Fruit fly (Drosophila melanogaster): ENCODE data around the gene CG32638.

CG32638 gene

dm6 chrX:13109583-13110126 lies 18.9 kb downstream of the CG32638 start (continued):
- peak; percentile 43; the same call in 1 of the 2 replicates for TF ChIP-seq al (GFP tag; IDR thresholded peaks at IDR 0.05)
- TF ChIP-seq caup (GFP tag; optimal IDR thresholded peaks at IDR 0.05; ENCODE audit: severe bottlenecking), result peak; percentile 2
- 0 out of 2 replicates have a peak, but pooled peaks have one; percentile 13 for TF ChIP-seq CG43689 (GFP tag; IDR thresholded peaks at IDR 0.05)
- no peak for TF ChIP-seq mirr (GFP tag; optimal IDR thresholded peaks at IDR 0.05)
- TF ChIP-seq mam (GFP tag; optimal IDR thresholded peaks at IDR 0.05), result no peak
- no peak for TF ChIP-seq nerfin-2 (GFP tag; IDR thresholded peaks at IDR 0.05; ENCODE audit: partially characterized antibody)
- no peak for TF ChIP-seq ems (GFP tag; optimal IDR thresholded peaks at IDR 0.05)
- TF ChIP-seq bbx (GFP tag; IDR thresholded peaks at IDR 0.05; ENCODE audit: partially characterized antibody), result no peak
- TF ChIP-seq gt (GFP tag; IDR thresholded peaks at IDR 0.05), result no peak
- TF ChIP-seq gce (GFP tag; IDR thresholded peaks at IDR 0.05), result no peak
- peak; percentile 38; the same call in 1 of the 2 replicates for TF ChIP-seq CG6689 (GFP tag; IDR thresholded peaks at IDR 0.05)
- TF ChIP-seq bigmax (GFP tag; optimal IDR thresholded peaks at IDR 0.05), result no peak
- TF ChIP-seq Aef1 (GFP tag; IDR thresholded peaks at IDR 0.05), result peak; percentile 42; the same call in 1 of the 3 replicates
- peak; percentile 37 for TF ChIP-seq CG10267 (tag; optimal IDR thresholded peaks at IDR 0.05)
- no peak for TF ChIP-seq vfl (GFP tag; optimal IDR thresholded peaks at IDR 0.05)
- TF ChIP-seq CG3847 (GFP tag; IDR thresholded peaks at IDR 0.05), result peak; percentile 60
- TF ChIP-seq nerfin-1 (tag; optimal IDR thresholded peaks at IDR 0.05), result no peak
- TF ChIP-seq Eip74EF (GFP tag; optimal IDR thresholded peaks at IDR 0.05), result peak in 1 of 2 experiments; percentile 27
- TF ChIP-seq scrt (GFP tag; optimal IDR thresholded peaks at IDR 0.05), result no peak
- peak; percentile 65 for TF ChIP-seq CoRest (tag; optimal IDR thresholded peaks at IDR 0.05)
- no peak for TF ChIP-seq sna (GFP tag; IDR thresholded peaks at IDR 0.05; ENCODE audit: partially characterized antibody)
- no peak for TF ChIP-seq twi (tag; optimal IDR thresholded peaks at IDR 0.05)

dm6 chrX:13108144-13108824 lies 20.3 kb downstream of the CG32638 start, which contains the start of gene Fer3HCH:
Gene Fer3HCH, minus strand, starts transcription at chrX:13108194.
- TF ChIP-seq Fer1 (GFP tag; optimal IDR thresholded peaks at IDR 0.05) (peak; percentile 9), gsb (GFP tag; IDR thresholded peaks at IDR 0.05) (no peak), CG4328 (GFP tag; optimal IDR thresholded peaks at IDR 0.05) (peak; percentile 51), grau (tag; optimal IDR thresholded peaks at IDR 0.05) (no peak), lbe (GFP tag; optimal IDR thresholded peaks at IDR 0.05) (no peak), klu (GFP tag; IDR thresholded peaks at IDR 0.05) (no peak), kni (GFP tag; optimal IDR thresholded peaks at IDR 0.05) (peak; percentile 70), CG8290 (GFP tag; optimal IDR thresholded peaks at IDR 0.05) (no peak), CG8290 (tag; optimal IDR thresholded peaks at IDR 0.05) (peak in 1 of 2 experiments; percentile 47), Mes4 (GFP tag; optimal IDR thresholded peaks at IDR 0.05) (no peak), Usf (GFP tag; optimal IDR thresholded peaks at IDR 0.05) (no peak), bcd (GFP tag; optimal IDR thresholded peaks at IDR 0.05) (no peak), CG3847 (GFP tag; IDR thresholded peaks at IDR 0.05) (no peak), CG1647 (GFP tag; optimal IDR thresholded peaks at IDR 0.05) (no peak), CG17568 (GFP tag; optimal IDR thresholded peaks at IDR 0.05) (peak; percentile 25), lilli (GFP tag; optimal IDR thresholded peaks at IDR 0.05) (no peak), chinmo (GFP tag; IDR thresholded peaks at IDR 0.05; ENCODE audit: partially characterized antibody) (no peak), Hmr (GFP tag; optimal IDR thresholded peaks at IDR 0.05) (peak; percentile 15), CG10431 (GFP tag; optimal IDR thresholded peaks at IDR 0.05) (no peak), slp2 (GFP tag; optimal IDR thresholded peaks at IDR 0.05) (no peak), NK7.1 (GFP tag; optimal IDR thresholded peaks at IDR 0.05) (no peak), Med (GFP tag) (peak; percentile 68), tin (GFP tag; optimal IDR thresholded peaks at IDR 0.05) (no peak), CG13296 (GFP tag; optimal IDR thresholded peaks at IDR 0.05) (peak; percentile 36), CG17359 (tag; optimal IDR thresholded peaks at IDR 0.05) (peak; percentile 23), CG4730 (GFP tag; IDR thresholded peaks at IDR 0.05) (no peak), sisA (GFP tag; IDR thresholded peaks at IDR 0.05) (no peak), CG6683 (GFP tag; optimal IDR thresholded peaks at IDR 0.05) (no peak)
